Worm (Caenorhabditis elegans): ENCODE measurements around the gene T01H3.2.

The T01H3.2 gene

DNA sequence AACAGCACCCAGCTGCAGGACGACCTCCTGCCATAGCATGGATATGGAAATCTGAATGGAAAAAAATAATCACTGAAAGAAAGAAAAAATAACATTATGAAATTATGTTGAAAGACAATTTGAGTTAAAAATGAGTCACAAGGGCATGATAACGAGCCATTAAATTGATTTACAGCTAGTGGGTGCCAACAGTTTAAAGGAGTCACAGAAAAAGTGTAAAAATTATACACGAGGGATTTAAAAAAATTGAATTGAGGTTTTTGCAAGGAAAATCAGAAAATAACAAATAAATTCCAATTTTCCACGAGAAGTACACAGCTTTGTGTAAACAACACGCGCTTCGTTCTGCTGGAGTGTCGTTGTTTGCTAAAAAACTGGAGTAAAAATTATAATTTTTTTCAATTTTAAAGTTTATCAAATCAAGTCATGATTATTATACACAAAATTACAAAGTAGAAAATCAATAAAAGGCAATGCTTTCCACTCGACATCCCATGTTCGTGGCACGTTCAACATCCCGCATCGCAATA is 3.9 kb downstream of the T01H3.2 start, which contains the start of gene T01H3.3:
Gene T01H3.3 (minus strand): TSS at position 51 of the 530 bp plus-strand sequence.
- TF ChIP-seq skn-1 (tag; optimal IDR thresholded peaks at IDR 0.05) (peak; percentile 25), lsy-2 (tag; optimal IDR thresholded peaks at IDR 0.05) (peak; percentile 68 to 87), hlh-17 (GFP tag; optimal IDR thresholded peaks at IDR 0.05; ENCODE audit: borderline replicate concordance) (no peak), lin-13 (GFP tag; optimal IDR thresholded peaks at IDR 0.05) (peak; percentile 36), ztf-4 (tag; optimal IDR thresholded peaks at IDR 0.05) (no peak), rnt-1 (tag; optimal IDR thresholded peaks at IDR 0.05) (peak; percentile 40), C34B4.2 (tag; optimal IDR thresholded peaks at IDR 0.05) (no peak), unc-30 (tag; optimal IDR thresholded peaks at IDR 0.05) (no peak), ceh-63 (GFP tag; optimal IDR thresholded peaks at IDR 0.05) (no peak), snu-23 (GFP tag; optimal IDR thresholded peaks at IDR 0.05) (peak; percentile 73), swsn-7 (tag; optimal IDR thresholded peaks at IDR 0.05) (peak; percentile 58), nhr-85 (tag) (peak; percentile 39), hlh-4 (tag; optimal IDR thresholded peaks at IDR 0.05) (no peak), sox-4 (tag; optimal IDR thresholded peaks at IDR 0.05) (no peak), tbx-2 (tag; optimal IDR thresholded peaks at IDR 0.05) (peak; percentile 34), mep-1 (tag; optimal IDR thresholded peaks at IDR 0.05) (peak; percentile 13), lin-14 (GFP tag; optimal IDR thresholded peaks at IDR 0.05) (peak; percentile 52), unc-130 (tag; optimal IDR thresholded peaks at IDR 0.05) (peak; percentile 22), ceh-82 (tag; optimal IDR thresholded peaks at IDR 0.05) (peak in 2 of 3 experiments; percentile 20 to 31), grh-1 (GFP tag; IDR thresholded peaks at IDR 0.05) (no peak), dpl-1 (GFP tag; optimal IDR thresholded peaks at IDR 0.05) (peak; percentile 42 to 63 (median 52)), C16A3.4 (tag; optimal IDR thresholded peaks at IDR 0.05) (peak; percentile 50), fkh-4 (tag; optimal IDR thresholded peaks at IDR 0.05; ENCODE audit: borderline replicate concordance) (no peak), alr-1 (tag; optimal IDR thresholded peaks at IDR 0.05; ENCODE audit: borderline replicate concordance) (no peak), fkh-8 (tag; optimal IDR thresholded peaks at IDR 0.05) (no peak), unc-98 (GFP tag; IDR thresholded peaks at IDR 0.05) (no peak), nhr-237 (tag; optimal IDR thresholded peaks at IDR 0.05) (no peak), nhr-28 (tag; optimal IDR thresholded peaks at IDR 0.05) (no peak), nhr-90 (tag; optimal IDR thresholded peaks at IDR 0.05; ENCODE audit: poor library complexity) (peak; percentile 42), xbp-1 (tag; optimal IDR thresholded peaks at IDR 0.05) (peak; percentile 53), vab-15 (tag; optimal IDR thresholded peaks at IDR 0.05) (no peak), nhr-47 (tag; optimal IDR thresholded peaks at IDR 0.05) (peak; percentile 52), ceh-8 (GFP tag; optimal IDR thresholded peaks at IDR 0.05) (no peak), efl-1 (optimal IDR thresholded peaks at IDR 0.05) (peak; percentile 52 to 66), efl-1 (GFP tag; optimal IDR thresholded peaks at IDR 0.05 in 1 of 2) (peak in 1 of 2 experiments; percentile 58), lin-35 (GFP tag; optimal IDR thresholded peaks at IDR 0.05) (peak; percentile 57 to 59), mab-9 (GFP tag; IDR thresholded peaks at IDR 0.05) (no peak), elt-3 (tag; optimal IDR thresholded peaks at IDR 0.05) (peak in 2 of 6 experiments; percentile 12 to 43), lir-3 (tag; optimal IDR thresholded peaks at IDR 0.05; ENCODE audit: poor library complexity) (no peak), elt-2 (tag; optimal IDR thresholded peaks at IDR 0.05) (no peak), aha-1 (tag; optimal IDR thresholded peaks at IDR 0.05) (no peak), nhr-20 (tag; optimal IDR thresholded peaks at IDR 0.05) (peak; percentile 43), ama-1 (optimal IDR thresholded peaks at IDR 0.05) (no peak), nhr-19 (GFP tag; conservative IDR thresholded peaks at IDR 0.05) (peak; percentile 41; the same call in 1 of the 2 replicates), nhr-71 (tag; optimal IDR thresholded peaks at IDR 0.05) (peak; percentile 66), isw-1 (GFP tag; IDR thresholded peaks at IDR 0.05) (no peak), lin-15B (tag; optimal IDR thresholded peaks at IDR 0.05) (no peak), nhr-76 (tag; optimal IDR thresholded peaks at IDR 0.05) (no peak), dsc-1 (tag; optimal IDR thresholded peaks at IDR 0.05) (peak; percentile 33), aly-2 (tag; optimal IDR thresholded peaks at IDR 0.05) (no peak), pqm-1 (tag; optimal IDR thresholded peaks at IDR 0.05) (no peak), F16B12.6 (tag; optimal IDR thresholded peaks at IDR 0.05) (peak; percentile 58)

Data from whole organism, L1 larva.